Worm (Caenorhabditis elegans) whole organism, dauer: ENCODE data around the gene F39H12.1.

Experiments
- unc-62 ChIP-seq: sonication (generic microtip); optimal IDR thresholded peaks from 2 replicates; lab custom pipeline; 2017; ENCODE audit warnings: missing biosample characterization, missing genetic modification reagents, missing genetic modification characterization

Gene F39H12.1

DNA sequence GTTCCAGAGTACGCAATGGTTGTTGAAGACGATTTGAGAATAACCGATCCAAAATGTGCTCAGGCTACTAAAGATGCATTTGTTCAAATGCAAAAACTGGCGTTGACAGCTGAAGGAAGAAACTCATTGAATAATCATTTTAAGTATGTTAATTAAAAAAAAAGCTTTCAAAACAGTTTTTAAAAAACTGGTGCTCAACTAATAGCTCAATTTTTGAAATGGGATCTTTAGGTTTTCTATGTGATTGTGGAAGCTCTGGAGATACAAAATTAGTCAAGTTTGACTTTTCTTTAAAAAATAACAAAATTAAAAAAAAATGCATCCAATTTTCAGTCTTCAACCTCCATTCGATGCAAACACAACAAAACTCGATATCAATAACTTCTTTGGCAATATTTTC lies 39.1 kb downstream of the F39H12.1 start:
- no peak for TF ChIP-seq unc-62 (GFP tag; lab: Kevin White, UChicago)

DNA sequence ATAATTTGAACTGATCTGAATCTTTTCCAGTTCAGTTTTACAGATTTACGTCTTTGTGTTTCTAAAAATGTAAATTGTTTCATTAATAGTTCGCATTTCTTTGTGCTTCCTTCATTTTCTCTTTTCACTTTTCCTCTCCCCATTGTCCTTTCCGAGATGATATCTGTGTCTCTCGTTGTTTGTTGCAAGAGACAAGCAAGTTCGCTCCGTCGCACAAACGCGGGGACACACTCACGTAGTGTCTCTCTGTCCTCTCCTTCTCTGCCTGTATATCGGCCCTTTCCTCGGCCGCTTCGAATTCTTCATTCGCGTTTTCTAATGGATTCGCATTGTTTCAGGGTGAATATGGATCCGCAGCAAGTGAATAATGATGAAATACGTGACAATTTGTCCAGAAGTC lies 42.4 kb downstream of the F39H12.1 start, which contains the start of gene ZC13.1:
Gene ZC13.1 (plus strand): TSS at position 305 of the 400 bp plus-strand sequence.
- TF ChIP-seq unc-62 (GFP tag; lab: Kevin White, UChicago), result no peak

- TF ChIP-seq unc-62 (GFP tag; lab: Kevin White, UChicago), result no peak
These were observed 45.8 kb downstream of the F39H12.1 start, which contains the start of gene ZC13.2 for ce11 chrX:880367-880766. ZC13.2 (plus strand) TSS chrX:880667.
